Worm (Caenorhabditis elegans) whole organism, L4 larva: ENCODE results near the gene zmp-1.

Source experiments
- D1046.2 ChIP-seq: fragments of 200-800 bp; sonication (Bioruptor generic); IDR thresholded peaks from 2 replicates; pipeline ENCODE4 v1.3.6; 2022; ENCODE audit warnings: missing genetic modification characterization, missing compliant biosample characterization
- Y105C5A.15 ChIP-seq: fragments of 200-800 bp; sonication (Bioruptor generic); IDR thresholded peaks from 2 replicates; pipeline ENCODE4 v1.3.6; 2022; ENCODE audit warnings: missing genetic modification characterization, missing compliant biosample characterization
- aha-1 ChIP-seq: fragments of 150-350 bp; peaks from one replicate; lab custom pipeline; 2014; ENCODE audit warnings: missing biosample characterization, missing genetic modification characterization
- ama-1 ChIP-seq: fragments of 150-350 bp; optimal IDR thresholded peaks from 2 replicates; lab custom pipeline; 2014; ENCODE audit warnings: inconsistent platforms, mixed read lengths
- ceh-62 ChIP-seq: sonication (generic microtip); optimal IDR thresholded peaks from 2 replicates; lab custom pipeline; 2017; ENCODE audit warnings: missing biosample characterization, missing genetic modification characterization
- cey-2 ChIP-seq: sonication (generic microtip); optimal IDR thresholded peaks from 3 replicates; lab custom pipeline; 2017; ENCODE audit warnings: missing genetic modification characterization, mild to moderate bottlenecking, missing compliant biosample characterization, antibody characterized with exemption, borderline replicate concordance; ENCODE audit not compliant: insufficient read depth
- daf-16 ChIP-seq, 3 experiments: sonication (generic microtip); optimal IDR thresholded peaks; 2 replicates each; lab custom pipeline; 2016 to 2017; ENCODE audit warnings: missing genetic modification characterization in 3 of 3, missing genetic modification reagents in 3 of 3, mild to moderate bottlenecking in 2 of 3, missing compliant biosample characterization in 2 of 3, missing biosample characterization in 1 of 3, moderate library complexity in 1 of 3
- dmd-8 ChIP-seq: fragments of 200-800 bp; sonication (Bioruptor generic); IDR thresholded peaks from 2 replicates; pipeline ENCODE4 v1.3.6; 2022; ENCODE audit warnings: missing genetic modification characterization, missing compliant biosample characterization
- hlh-30 ChIP-seq: sonication (generic microtip); optimal IDR thresholded peaks from 2 replicates; lab custom pipeline; 2017; ENCODE audit warnings: antibody characterized with exemption, mild to moderate bottlenecking, missing genetic modification characterization, missing compliant biosample characterization; ENCODE audit not compliant: insufficient read depth
- hmg-1.1 ChIP-seq: fragments of 200-800 bp; sonication (Bioruptor generic); IDR thresholded peaks from 2 replicates; pipeline ENCODE4 v1.3.6; 2022; ENCODE audit warnings: missing genetic modification reagents, missing genetic modification characterization, missing compliant biosample characterization
- lin-1 ChIP-seq: fragments of 200-800 bp; sonication (Bioruptor generic); IDR thresholded peaks from 2 replicates; pipeline ENCODE4 v1.3.6; 2022; ENCODE audit warnings: missing genetic modification reagents, missing genetic modification characterization, missing compliant biosample characterization
- lin-38 ChIP-seq: fragments of 200-800 bp; sonication (Bioruptor generic); IDR thresholded peaks from 2 replicates; pipeline ENCODE4 v1.3.6; 2022; ENCODE audit warnings: missing genetic modification reagents, missing genetic modification characterization, missing compliant biosample characterization
- lsy-2 ChIP-seq, 2 experiments: fragments of 150-350 bp in 1 of 2; sonication (generic microtip) in 1 of 2; optimal IDR thresholded peaks; 2 replicates each; lab custom pipeline; 2014 to 2017; ENCODE audit warnings: missing biosample characterization in 2 of 2, missing genetic modification characterization in 2 of 2
- madf-9 ChIP-seq: fragments of 200-800 bp; sonication (Bioruptor generic); conservative IDR thresholded peaks from 2 replicates; pipeline ENCODE4 v1.3.6; 2022; ENCODE audit warnings: missing genetic modification reagents, missing genetic modification characterization, missing compliant biosample characterization
- mes-2 ChIP-seq: sonication (generic microtip); optimal IDR thresholded peaks from 2 replicates; lab custom pipeline; 2016; ENCODE audit warnings: missing genotype, mild to moderate bottlenecking, missing genetic modification characterization, missing compliant biosample characterization; ENCODE audit not compliant: poor library complexity, severe bottlenecking
- mxl-2 ChIP-seq: fragments of 200-800 bp; sonication (Bioruptor generic); conservative IDR thresholded peaks from 2 replicates; pipeline ENCODE4 v1.3.6; 2022; ENCODE audit warnings: missing genetic modification reagents, missing genetic modification characterization, missing compliant biosample characterization
- nhr-28 ChIP-seq: fragments of 150-350 bp; optimal IDR thresholded peaks from 2 replicates; lab custom pipeline; 2014; ENCODE audit warnings: missing biosample characterization, missing genetic modification characterization
- saeg-2 ChIP-seq: fragments of 200-800 bp; sonication (Bioruptor generic); IDR thresholded peaks from 2 replicates; pipeline ENCODE4 v1.3.6; 2022; ENCODE audit warnings: missing genetic modification reagents, missing genetic modification characterization, missing compliant biosample characterization
- snpc-1.2 ChIP-seq: fragments of 200-800 bp; sonication (Bioruptor generic); IDR thresholded peaks from 2 replicates; pipeline ENCODE4 v1.3.6; 2022; ENCODE audit warnings: missing genetic modification reagents, missing genetic modification characterization, missing compliant biosample characterization
- unc-130 ChIP-seq: sonication (generic microtip); optimal IDR thresholded peaks from 2 replicates; lab custom pipeline; 2016; ENCODE audit warnings: missing genetic modification reagents, missing genetic modification characterization, missing compliant biosample characterization
- zfp-2 ChIP-seq: sonication (generic microtip); optimal IDR thresholded peaks from 2 replicates; lab custom pipeline; 2016; ENCODE audit warnings: mild to moderate bottlenecking, missing genetic modification characterization, missing compliant biosample characterization
- zfp-3 ChIP-seq: fragments of 200-800 bp; sonication (Bioruptor generic); conservative IDR thresholded peaks from 2 replicates; pipeline ENCODE4 v1.3.6; 2022; ENCODE audit warnings: missing genetic modification reagents, missing genetic modification characterization, missing compliant biosample characterization
- zip-11 ChIP-seq: fragments of 200-800 bp; sonication (Bioruptor generic); IDR thresholded peaks from 2 replicates; pipeline ENCODE4 v1.3.6; 2022; ENCODE audit warnings: missing genetic modification characterization, missing compliant biosample characterization

zmp-1 gene

ce11 chrIII:5879291-5879968, 53.3 kb downstream of the zmp-1 start, which contains the start of gene hpo-10 (continued):
- no peak for TF ChIP-seq daf-16 (GFP tag; optimal IDR thresholded peaks at IDR 0.05; lab: Kevin White, UChicago)
- peak; percentile 31 for TF ChIP-seq daf-16 (tag; optimal IDR thresholded peaks at IDR 0.05; lab: Kevin White, UChicago)
- TF ChIP-seq zfp-3, result no peak; the same call in 1 of the 2 replicates
- no peak for TF ChIP-seq zip-11 (GFP tag; lab: Robert Waterston, UW)
- no peak for TF ChIP-seq hmg-1.1 (GFP tag; lab: Robert Waterston, UW)
- TF ChIP-seq zfp-2 (tag; lab: Kevin White, UChicago), result no peak
- TF ChIP-seq ceh-62 (tag; lab: Kevin White, UChicago), result no peak
- no peak for TF ChIP-seq unc-130 (GFP tag; lab: Kevin White, UChicago)
- peak; percentile 22 for TF ChIP-seq hlh-30 (tag; lab: Kevin White, UChicago)
- no peak for TF ChIP-seq nhr-28 (tag; lab: Kevin White, UChicago)
- TF ChIP-seq D1046.2, result no peak
- TF ChIP-seq saeg-2, result no peak
- no peak for TF ChIP-seq snpc-1.2
- TF ChIP-seq dmd-8 (GFP tag; lab: Robert Waterston, UW), result no peak
- no peak for TF ChIP-seq mxl-2 (GFP tag; lab: Robert Waterston, UW)
- TF ChIP-seq, all 104 proteins: peak for 11

- TF ChIP-seq lsy-2 (tag; optimal IDR thresholded peaks at IDR 0.05; lab: Kevin White, UChicago) (peak in 1 of 2 experiments; percentile 75), lin-38 (GFP tag; lab: Robert Waterston, UW) (peak; percentile 49; the same call in 1 of the 2 replicates), madf-9 (no peak), ama-1 (lab: Kevin White, UChicago) (no peak), lin-1 (GFP tag; lab: Robert Waterston, UW) (no peak), cey-2 (tag; lab: Kevin White, UChicago) (no peak), aha-1 (tag; lab: Kevin White, UChicago) (no peak), Y105C5A.15 (GFP tag; lab: Robert Waterston, UW) (no peak), mes-2 (tag; lab: Kevin White, UChicago) (peak; percentile 31)
These were observed 54.5 kb downstream of the zmp-1 start, which contains the start of the genes mig-21 and F01F1.2 for ce11 chrIII:5878215-5878614. TSS of gene mig-21 (minus strand) at chrIII:5878380. TSS of gene F01F1.2 (plus strand) at chrIII:5878554.
